Worm (Caenorhabditis elegans) whole organism, L1 larva: ENCODE results near the gene F18E9.1.

Experiments
- aly-2 ChIP-seq: fragments of 150-350 bp; optimal IDR thresholded peaks from 2 replicates; lab custom pipeline; 2014; ENCODE audit warnings: missing biosample characterization, missing genetic modification characterization
- ceh-82 ChIP-seq, 3 experiments: fragments of 150-350 bp in 1 of 3; sonication (generic microtip) in 2 of 3; optimal IDR thresholded peaks; 2 replicates each; lab custom pipeline; 2014 to 2017; ENCODE audit warnings: missing biosample characterization in 3 of 3, missing genetic modification characterization in 3 of 3
- egl-27 ChIP-seq, 2 experiments: fragments of 150-350 bp in 1 of 2; sonication (generic microtip); optimal IDR thresholded peaks; 3 replicates each; lab custom pipeline; 2017 to 2018; ENCODE audit warnings: missing biosample characterization in 2 of 2, missing genetic modification characterization in 2 of 2, missing genetic modification reagents in 2 of 2
- hlh-17 ChIP-seq: fragments of 200-800 bp; sonication (Bioruptor generic); optimal IDR thresholded peaks from 2 replicates; lab custom pipeline; 2018; ENCODE audit warnings: missing genetic modification characterization, mild to moderate bottlenecking, missing compliant biosample characterization, moderate library complexity, borderline replicate concordance
- lin-39 ChIP-seq: fragments of 150-350 bp; optimal IDR thresholded peaks from 2 replicates; lab custom pipeline; 2014; ENCODE audit warnings: missing biosample characterization, missing genetic modification reagents, missing genetic modification characterization
- nhr-28 ChIP-seq: fragments of 150-350 bp; optimal IDR thresholded peaks from 2 replicates; lab custom pipeline; 2014; ENCODE audit warnings: missing biosample characterization, missing genetic modification characterization
- skn-1 ChIP-seq: fragments of 150-350 bp; optimal IDR thresholded peaks from 2 replicates; lab custom pipeline; 2014; ENCODE audit warnings: missing biosample characterization, missing genetic modification characterization
- snpc-4 ChIP-seq: fragments of 150-350 bp; optimal IDR thresholded peaks from 2 replicates; lab custom pipeline; 2014; ENCODE audit warnings: missing biosample characterization, missing genetic modification characterization

DNA sequence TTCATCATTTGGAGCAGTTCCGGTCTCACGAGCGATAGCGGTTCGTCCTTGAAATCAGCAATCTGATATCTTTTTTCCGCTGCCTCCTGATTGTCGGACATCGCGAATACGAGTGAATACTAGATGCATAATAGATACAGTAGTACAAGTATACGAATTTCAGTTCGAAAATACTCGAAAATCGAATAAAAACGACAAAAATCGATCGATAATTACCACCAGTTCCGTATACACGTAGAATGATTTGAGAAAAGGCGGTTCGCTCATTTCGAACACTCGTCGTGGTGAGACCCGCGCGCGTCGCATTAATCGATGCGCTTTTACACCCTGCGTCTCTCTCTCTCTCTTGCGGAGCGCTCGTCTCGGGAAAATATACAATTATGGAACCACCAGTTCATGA lies 45.7 kb downstream of the F18E9.1 start, which contains the start of gene F12D9.2:
- no peak for TF ChIP-seq egl-27 (tag; optimal IDR thresholded peaks at IDR 0.05; lab: Kevin White, UChicago)
- TF ChIP-seq nhr-28 (tag; lab: Kevin White, UChicago): no peak
- no peak for TF ChIP-seq snpc-4 (tag; lab: Kevin White, UChicago)
- no peak for TF ChIP-seq aly-2 (tag; lab: Kevin White, UChicago)
- TF ChIP-seq skn-1 (tag; lab: Kevin White, UChicago): no peak
- TF ChIP-seq lin-39: no peak
- TF ChIP-seq hlh-17 (GFP tag; lab: Kevin White, UChicago): no peak
- no peak for TF ChIP-seq ceh-82 (tag; optimal IDR thresholded peaks at IDR 0.05; lab: Kevin White, UChicago)
